Fruit fly (Drosophila melanogaster): ENCODE data around the gene RNaseX25.

The RNaseX25 gene

DNA sequence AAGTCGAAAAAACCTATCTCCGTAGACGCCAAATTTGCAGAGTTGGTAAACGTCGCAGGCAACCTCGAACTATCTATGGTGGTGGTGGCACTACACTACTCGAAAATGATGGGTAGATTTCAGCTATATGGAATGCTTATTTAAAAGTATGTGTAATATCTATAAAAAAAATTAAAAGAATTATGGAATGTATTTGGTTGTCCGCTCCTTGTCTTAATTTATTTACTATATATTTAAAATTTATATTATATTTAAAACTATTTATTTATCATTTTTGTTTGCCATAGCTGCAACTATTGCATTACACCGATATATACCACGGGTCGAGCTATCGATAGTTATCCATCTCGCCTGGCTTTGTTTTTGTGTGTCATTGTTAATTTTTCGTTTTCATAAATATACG lies 5.7 kb downstream of the RNaseX25 start, which contains the start of the genes HP4 and CG8209 (continued):
- peak; percentile 82 for TF ChIP-seq CG7372 (GFP tag; IDR thresholded peaks at IDR 0.05)
- TF ChIP-seq E2f1 (GFP tag; IDR thresholded peaks at IDR 0.05) = peak; percentile 89
- TF ChIP-seq CG13287 (GFP tag; IDR thresholded peaks at IDR 0.05; ENCODE audit: partially characterized antibody) = peak; percentile 98
- peak; percentile 87 for TF ChIP-seq CG7839 (tag; optimal IDR thresholded peaks at IDR 0.05)
- TF ChIP-seq toy (GFP tag; IDR thresholded peaks at IDR 0.05) = peak; percentile 49; the same call in 1 of the 2 replicates
- no peak for TF ChIP-seq CG17612 (GFP tag; IDR thresholded peaks at IDR 0.05)
- peak; percentile 14 for TF ChIP-seq CG8944 (GFP tag; optimal IDR thresholded peaks at IDR 0.05)
- TF ChIP-seq CG17328 (GFP tag; IDR thresholded peaks at IDR 0.05) = peak; percentile 89
- TF ChIP-seq crp (GFP tag; optimal IDR thresholded peaks at IDR 0.05) = peak in 1 of 2 experiments; percentile 41
- peak; percentile 91 for TF ChIP-seq CG6791 (GFP tag; IDR thresholded peaks at IDR 0.05; ENCODE audit: partially characterized antibody)
- TF ChIP-seq Max (GFP tag; optimal IDR thresholded peaks at IDR 0.05) = peak; percentile 59
- peak; percentile 70 for TF ChIP-seq CG6765 (GFP tag; optimal IDR thresholded peaks at IDR 0.05)
- peak; percentile 56 for TF ChIP-seq CG4854 (GFP tag; optimal IDR thresholded peaks at IDR 0.05)
- TF ChIP-seq CG6654 (GFP tag; optimal IDR thresholded peaks at IDR 0.05) = peak; percentile 19
- no peak for TF ChIP-seq Sin3A (optimal IDR thresholded peaks at IDR 0.05)
- no peak for TF ChIP-seq lov (optimal IDR thresholded peaks at IDR 0.05)
- TF ChIP-seq lov (GFP tag; IDR thresholded peaks at IDR 0.05) = 0 out of 3 replicates have a peak, but pooled peaks have one; percentile 63
- TF ChIP-seq emc (GFP tag; optimal IDR thresholded peaks at IDR 0.05) = peak; percentile 54
- peak; percentile 81 for TF ChIP-seq CG10366 (GFP tag; IDR thresholded peaks at IDR 0.05)
- no peak for TF ChIP-seq gfzf (GFP tag; optimal IDR thresholded peaks at IDR 0.05)
- TF ChIP-seq CG4424 (GFP tag; optimal IDR thresholded peaks at IDR 0.05) = peak; percentile 84
- peak; percentile 62 for TF ChIP-seq CG10147 (GFP tag; optimal IDR thresholded peaks at IDR 0.05)
- peak; percentile 86 for TF ChIP-seq ato (GFP tag; IDR thresholded peaks at IDR 0.05; ENCODE audit: partially characterized antibody)
- 0 out of 3 replicates have a peak, but pooled peaks have one; percentile 37 for TF ChIP-seq gce (GFP tag; IDR thresholded peaks at IDR 0.05)
- TF ChIP-seq tgo (GFP tag; IDR thresholded peaks at IDR 0.05) = peak; percentile 92
- TF ChIP-seq Kr (GFP tag; optimal IDR thresholded peaks at IDR 0.05) = no peak
- TF ChIP-seq dpn (GFP tag; optimal IDR thresholded peaks at IDR 0.05) = peak; percentile 61 to 86
- no peak for TF ChIP-seq cg (GFP tag; optimal IDR thresholded peaks at IDR 0.05)
- TF ChIP-seq Ada2b (GFP tag; IDR thresholded peaks at IDR 0.05) = peak; percentile 76
- peak; percentile 83 for TF ChIP-seq unpg (GFP tag; optimal IDR thresholded peaks at IDR 0.05)
- TF ChIP-seq maf-S (GFP tag; optimal IDR thresholded peaks at IDR 0.05) = no peak
- TF ChIP-seq CG11560 (tag; IDR thresholded peaks at IDR 0.05) = peak; percentile 71; the same call in 2 of the 3 replicates
- TF ChIP-seq CG10274 (GFP tag; optimal IDR thresholded peaks at IDR 0.05) = peak; percentile 50
- TF ChIP-seq CG9817 (tag; optimal IDR thresholded peaks at IDR 0.05) = peak; percentile 77
- TF ChIP-seq Poxn (GFP tag; IDR thresholded peaks at IDR 0.05) = peak; percentile 21; the same call in 1 of the 2 replicates
- TF ChIP-seq zfh2 (GFP tag; optimal IDR thresholded peaks at IDR 0.05) = peak; percentile 76
- TF ChIP-seq Spps (tag; optimal IDR thresholded peaks at IDR 0.05) = peak; percentile 74
- no peak for TF ChIP-seq Hand (GFP tag; optimal IDR thresholded peaks at IDR 0.05)
- TF ChIP-seq CG12744 (GFP tag; optimal IDR thresholded peaks at IDR 0.05) = no peak
- TF ChIP-seq bcd (GFP tag; optimal IDR thresholded peaks at IDR 0.05) = peak; percentile 79
- peak; percentile 89 for TF ChIP-seq CG17361 (GFP tag; IDR thresholded peaks at IDR 0.05)
- peak; percentile 19 for TF ChIP-seq Hmx (GFP tag; optimal IDR thresholded peaks at IDR 0.05)
- peak; percentile 79 for TF ChIP-seq CG15601 (tag; optimal IDR thresholded peaks at IDR 0.05)
- peak; percentile 74 for TF ChIP-seq CG4328 (GFP tag; optimal IDR thresholded peaks at IDR 0.05)
- TF ChIP-seq CG12942 (GFP tag; optimal IDR thresholded peaks at IDR 0.05) = peak; percentile 73
- peak; percentile 92 for TF ChIP-seq sob (GFP tag; IDR thresholded peaks at IDR 0.05)
- peak; percentile 53 for TF ChIP-seq Dp (GFP tag; optimal IDR thresholded peaks at IDR 0.05)
- TF ChIP-seq CG12769 (tag; optimal IDR thresholded peaks at IDR 0.05) = peak; percentile 51
- TF ChIP-seq CG30403 (GFP tag; optimal IDR thresholded peaks at IDR 0.05) = peak; percentile 81
- TF ChIP-seq CG13424 (tag; optimal IDR thresholded peaks at IDR 0.05) = peak; percentile 87
- no peak for TF ChIP-seq exex (tag; optimal IDR thresholded peaks at IDR 0.05)

Measured in whole organism, embryonic.